Fruit fly (Drosophila melanogaster) S2 (cell line): ENCODE measurements around the gene CG33640.

ENCODE experiments used
- CG8478 ChIP-seq: fragments of >200 bp; optimal IDR thresholded peaks from 2 replicates; lab custom pipeline; 2018
- CTCF ChIP-seq, 2 experiments: fragments of >200 bp; optimal IDR thresholded peaks; 2 replicates each; lab custom pipeline; 2018

dm6 chr2L:13513033-13513330 is 14.7 kb upstream of the CG33640 start:
- TF ChIP-seq CTCF (optimal IDR thresholded peaks at IDR 0.05; lab: Kevin White, UChicago) = no peak
- TF ChIP-seq CG8478 (lab: Kevin White, UChicago) = no peak
